Fruit fly (Drosophila melanogaster) whole organism, pupa: Measurements from ENCODE around the gene CG14259.

Source experiments
- CG10348 ChIP-seq: fragments of 200-800 bp; sonication (Bioruptor generic); IDR thresholded peaks from 2 replicates; pipeline ENCODE4 v1.3.6; 2022; ENCODE audit warnings: missing biosample characterization, missing genetic modification characterization
- CG12605 ChIP-seq: fragments of 200-800 bp; sonication (Bioruptor generic); IDR thresholded peaks from 2 replicates; pipeline ENCODE4 v1.3.6; 2022; ENCODE audit warnings: missing biosample characterization, missing genetic modification characterization
- CG13204 ChIP-seq: fragments of 200-800 bp; sonication (Bioruptor generic); optimal IDR thresholded peaks from 2 replicates; lab custom pipeline; 2018; ENCODE audit warnings: missing biosample characterization, mild to moderate bottlenecking, missing genetic modification characterization, moderate library complexity
- CG14655 ChIP-seq: fragments of 200-800 bp; sonication (Bioruptor generic); optimal IDR thresholded peaks from 3 replicates; lab custom pipeline; 2017; ENCODE audit warnings: mild to moderate bottlenecking, missing biosample characterization, missing genetic modification reagents, missing genetic modification characterization
- CG15710 ChIP-seq: fragments of 200-800 bp; sonication (Bioruptor generic); optimal IDR thresholded peaks from 2 replicates; lab custom pipeline; 2018; ENCODE audit warnings: missing biosample characterization, mild to moderate bottlenecking, missing genetic modification characterization, moderate library complexity
- CG17806 ChIP-seq: fragments of 200-800 bp; sonication (Bioruptor generic); optimal IDR thresholded peaks from 2 replicates; lab custom pipeline; 2018; ENCODE audit warnings: missing biosample characterization, mild to moderate bottlenecking, missing genetic modification characterization, moderate library complexity
- CG32121 ChIP-seq: fragments of 200-800 bp; sonication (Bioruptor generic); IDR thresholded peaks from 2 replicates; pipeline ENCODE4 v1.3.6; 2022; ENCODE audit warnings: missing biosample characterization, missing genetic modification characterization
- CG34367 ChIP-seq: fragments of 200-800 bp; sonication (Bioruptor generic); optimal IDR thresholded peaks from 2 replicates; lab custom pipeline; 2018; ENCODE audit warnings: missing biosample characterization, mild to moderate bottlenecking, missing genetic modification characterization
- CG4496 ChIP-seq: fragments of 200-800 bp; sonication (Bioruptor generic); IDR thresholded peaks from 3 replicates; pipeline ENCODE4 v1.3.6; 2022; ENCODE audit warnings: missing biosample characterization, missing genetic modification characterization
- CG8159 ChIP-seq: fragments of 200-800 bp; sonication (Bioruptor generic); optimal IDR thresholded peaks from 3 replicates; lab custom pipeline; 2018; ENCODE audit warnings: missing biosample characterization, mild to moderate bottlenecking, missing genetic modification characterization, moderate library complexity
- CG8301 ChIP-seq: fragments of 200-800 bp; sonication (Bioruptor generic); optimal IDR thresholded peaks from 2 replicates; lab custom pipeline; 2018; ENCODE audit warnings: missing biosample characterization, mild to moderate bottlenecking, missing genetic modification characterization
- CG9948 ChIP-seq: fragments of 200-800 bp; sonication (Bioruptor generic); optimal IDR thresholded peaks from 2 replicates; lab custom pipeline; 2018; ENCODE audit warnings: missing biosample characterization, mild to moderate bottlenecking, missing genetic modification characterization, moderate library complexity
- D1 ChIP-seq: fragments of 200-800 bp; sonication (Bioruptor generic); optimal IDR thresholded peaks from 2 replicates; lab custom pipeline; 2018; ENCODE audit warnings: missing biosample characterization, mild to moderate bottlenecking, missing genetic modification characterization, moderate library complexity
- EcR ChIP-seq: fragments of 200-800 bp; sonication (Bioruptor generic); optimal IDR thresholded peaks from 3 replicates; lab custom pipeline; 2019; ENCODE audit warnings: missing biosample characterization, missing genetic modification characterization, mild to moderate bottlenecking, moderate library complexity, missing genetic modification reagents
- Ets98B ChIP-seq: fragments of 200-800 bp; sonication (Bioruptor generic); IDR thresholded peaks from 2 replicates; pipeline ENCODE4 v1.3.6; 2022; ENCODE audit warnings: missing biosample characterization, missing genetic modification characterization
- Pif1A ChIP-seq: fragments of 200-800 bp; sonication (Bioruptor generic); optimal IDR thresholded peaks from 3 replicates; lab custom pipeline; 2016; ENCODE audit warnings: missing biosample characterization, missing genetic modification characterization
- Pif1B ChIP-seq: fragments of 200-800 bp; sonication (Bioruptor generic); optimal IDR thresholded peaks from 3 replicates; lab custom pipeline; 2016; ENCODE audit warnings: missing biosample characterization, missing genetic modification characterization
- Snoo ChIP-seq: fragments of 200-800 bp; sonication (Bioruptor generic); optimal IDR thresholded peaks from 3 replicates; lab custom pipeline; 2017; ENCODE audit warnings: missing biosample characterization, mild to moderate bottlenecking, missing genetic modification characterization, inconsistent platforms
- fd96Ca ChIP-seq: fragments of 200-800 bp; sonication (Bioruptor generic); IDR thresholded peaks from 3 replicates; pipeline ENCODE4 v1.3.6; 2022; ENCODE audit warnings: missing biosample characterization, missing genetic modification characterization
- gl ChIP-seq: fragments of 200-800 bp; sonication (Bioruptor generic); optimal IDR thresholded peaks from 2 replicates; lab custom pipeline; 2018; ENCODE audit warnings: missing biosample characterization, mild to moderate bottlenecking, missing genetic modification characterization
- rn ChIP-seq: fragments of 200-800 bp; sonication (Bioruptor generic); IDR thresholded peaks from 2 replicates; pipeline ENCODE4 v1.3.6; 2022; ENCODE audit warnings: missing biosample characterization, missing genetic modification characterization

The CG14259 gene

DNA sequence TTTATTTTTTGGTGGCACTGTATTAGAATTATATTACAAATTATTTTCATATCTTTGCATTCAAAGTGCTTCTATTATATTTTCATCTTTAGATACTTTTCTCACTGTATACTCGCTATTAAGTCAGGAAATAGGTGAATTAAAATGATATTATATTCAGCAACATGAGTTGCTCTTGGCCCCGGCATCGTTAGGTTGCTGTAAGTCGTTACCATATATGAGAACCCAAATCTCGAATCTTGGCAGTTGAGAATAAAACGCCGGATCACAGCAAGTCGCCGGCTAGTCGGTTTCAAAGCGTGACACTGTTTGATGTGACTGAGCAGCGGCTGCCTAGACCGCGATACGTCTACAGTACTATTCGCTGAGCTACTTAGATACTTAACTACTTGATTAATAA lies at the start of gene CG14259:
TSS of gene CG14259 (plus strand) at position 301 of the 400 bp plus-strand sequence.
- no peak for TF ChIP-seq CG4496
- TF ChIP-seq Pif1B (GFP tag; lab: Kevin White, UChicago): no peak
- TF ChIP-seq CG10348 (GFP tag; lab: Robert Waterston, UW): no peak
- no peak for TF ChIP-seq CG9948 (tag; lab: Kevin White, UChicago)
- TF ChIP-seq CG32121: no peak
- TF ChIP-seq CG17806 (tag; lab: Kevin White, UChicago): no peak
- TF ChIP-seq D1 (tag; lab: Kevin White, UChicago): no peak

DNA sequence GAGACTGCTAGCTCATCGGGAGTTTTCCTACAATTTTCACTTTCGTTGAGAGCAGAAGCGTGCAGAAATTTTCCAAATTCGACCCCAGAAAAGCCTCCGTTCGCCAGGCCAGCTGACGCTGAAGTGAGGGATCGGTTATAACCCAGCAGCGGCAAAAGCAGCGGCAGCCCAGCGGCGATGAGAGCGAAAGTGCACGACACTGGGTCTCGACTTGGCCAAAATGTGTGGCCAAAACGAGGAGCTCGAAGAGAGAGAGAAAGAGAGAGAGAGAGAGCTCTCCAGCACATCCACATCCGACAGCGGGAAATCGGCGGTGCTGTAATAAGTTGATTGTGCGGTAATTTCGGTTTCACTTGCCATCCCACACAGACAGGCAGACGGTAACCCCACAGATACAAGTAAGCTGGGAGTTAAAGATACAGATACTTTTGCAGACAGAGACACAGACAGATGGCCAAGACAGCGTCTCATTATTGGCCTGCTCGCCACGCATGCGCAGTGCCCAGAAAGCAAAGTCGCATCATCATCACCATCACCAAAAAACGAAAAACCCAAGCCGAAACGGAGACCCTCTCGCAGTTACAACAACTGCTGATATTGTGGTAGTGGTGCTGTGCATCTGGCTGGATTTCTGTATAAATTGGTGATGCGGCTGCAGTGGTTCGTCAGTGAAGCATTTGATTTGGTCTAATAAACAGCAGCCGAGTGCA lies 45.6 kb upstream of the CG14259 start, which contains the start of gene TwdlT:
TSS of gene TwdlT (plus strand) at position 660 of the 710 bp plus-strand sequence.
- TF ChIP-seq CG15710: no peak
- no peak for TF ChIP-seq CG13204 (GFP tag; lab: Kevin White, UChicago)
- TF ChIP-seq CG9948 (tag; lab: Kevin White, UChicago): no peak
- TF ChIP-seq CG8301 (tag; lab: Kevin White, UChicago): no peak
- TF ChIP-seq CG34367: no peak
- TF ChIP-seq CG17806 (tag; lab: Kevin White, UChicago): no peak
- TF ChIP-seq Snoo: peak; percentile 0
- TF ChIP-seq rn: no peak
- TF ChIP-seq Pif1B (GFP tag; lab: Kevin White, UChicago): no peak

DNA sequence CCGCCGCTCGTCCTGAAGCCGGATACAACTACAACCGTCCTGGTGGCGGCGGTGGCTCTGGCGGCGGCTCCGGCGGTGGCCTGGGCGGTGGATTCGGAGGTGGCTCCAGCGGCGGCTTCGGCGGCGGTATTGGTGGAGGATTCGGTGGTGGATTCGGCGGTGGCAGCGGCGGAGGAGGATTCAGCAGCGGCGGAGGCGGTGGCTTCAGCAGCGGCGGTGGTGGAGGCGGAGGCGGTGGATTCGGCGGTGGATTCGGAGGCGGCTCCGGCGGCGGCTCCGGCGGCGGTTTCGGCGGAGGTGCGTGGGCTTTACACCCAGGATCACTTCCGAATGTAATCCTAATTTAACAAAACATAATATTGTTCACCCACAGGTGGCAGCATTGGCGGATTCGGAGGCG lies 44.8 kb upstream of the CG14259 start:
- no peak for TF ChIP-seq Ets98B (GFP tag; lab: Robert Waterston, UW)
- no peak for TF ChIP-seq CG4496
- TF ChIP-seq CG14655 (GFP tag; lab: Kevin White, UChicago): no peak
- TF ChIP-seq fd96Ca (GFP tag; lab: Robert Waterston, UW): no peak
- TF ChIP-seq CG12605 (GFP tag; lab: Robert Waterston, UW): no peak
- no peak for TF ChIP-seq gl (tag; lab: Kevin White, UChicago)
- TF ChIP-seq CG34367: no peak
- no peak for TF ChIP-seq CG32121
- no peak for TF ChIP-seq CG9948 (tag; lab: Kevin White, UChicago)
- no peak for TF ChIP-seq rn
- no peak for TF ChIP-seq CG8301 (tag; lab: Kevin White, UChicago)
- no peak for TF ChIP-seq CG8159 (tag; lab: Kevin White, UChicago)
- no peak for TF ChIP-seq Snoo
- TF ChIP-seq CG17806 (tag; lab: Kevin White, UChicago): no peak
- no peak for TF ChIP-seq EcR (GFP tag; lab: Kevin White, UChicago)

DNA sequence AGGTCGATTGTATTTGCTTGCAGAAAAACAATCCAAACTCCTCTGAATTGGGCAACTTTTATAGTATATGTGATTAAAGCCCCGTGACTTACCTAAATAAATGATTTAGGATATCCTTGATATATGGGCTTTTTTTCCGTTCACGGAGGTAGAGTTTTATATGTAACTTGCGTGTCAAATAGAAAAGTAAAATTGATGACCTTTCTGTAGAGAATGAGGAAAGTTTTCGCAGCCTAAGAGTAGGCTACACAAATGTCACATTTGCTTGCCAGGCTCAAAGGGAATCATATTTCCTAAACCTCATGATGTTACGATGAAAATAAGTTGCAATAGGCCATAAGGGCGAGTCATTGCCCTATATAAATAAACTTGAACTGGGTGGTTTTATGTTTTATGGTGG lies 38.2 kb upstream of the CG14259 start:
- TF ChIP-seq CG10348 (GFP tag; lab: Robert Waterston, UW): no peak
- no peak for TF ChIP-seq CG14655 (GFP tag; lab: Kevin White, UChicago)
- no peak for TF ChIP-seq CG32121

DNA sequence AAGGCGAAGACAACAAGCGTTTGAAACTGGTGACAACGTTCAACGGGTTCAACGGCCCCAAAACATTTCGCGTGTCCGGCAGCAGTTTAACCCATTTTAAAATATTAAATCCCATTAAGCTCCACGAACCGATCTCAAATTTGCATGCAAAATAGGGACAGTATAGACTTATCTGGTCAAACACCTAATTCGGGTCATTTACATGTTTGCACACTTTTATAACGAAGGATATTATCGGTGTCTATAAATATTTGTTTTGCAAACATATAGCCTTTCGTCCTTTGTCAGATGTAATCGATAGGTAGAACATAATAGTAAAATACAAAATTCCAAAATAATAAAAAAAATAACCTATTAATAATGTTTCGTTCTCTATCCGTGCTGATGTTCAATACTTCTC lies 32.4 kb upstream of the CG14259 start, which contains the start of gene CG34292:
TSS of gene CG34292 (plus strand) at position 301 of the 400 bp plus-strand sequence.
- TF ChIP-seq Snoo (no peak), CG13204 (GFP tag; lab: Kevin White, UChicago) (no peak), CG4496 (no peak), CG8159 (tag; lab: Kevin White, UChicago) (no peak), Pif1A (GFP tag; lab: Kevin White, UChicago) (no peak), CG10348 (GFP tag; lab: Robert Waterston, UW) (no peak), CG34367 (no peak), CG12605 (GFP tag; lab: Robert Waterston, UW) (no peak), CG9948 (tag; lab: Kevin White, UChicago) (no peak), rn (no peak), fd96Ca (GFP tag; lab: Robert Waterston, UW) (no peak), CG8301 (tag; lab: Kevin White, UChicago) (no peak)
- TF ChIP-seq, all 21 proteins: peak for 0

DNA sequence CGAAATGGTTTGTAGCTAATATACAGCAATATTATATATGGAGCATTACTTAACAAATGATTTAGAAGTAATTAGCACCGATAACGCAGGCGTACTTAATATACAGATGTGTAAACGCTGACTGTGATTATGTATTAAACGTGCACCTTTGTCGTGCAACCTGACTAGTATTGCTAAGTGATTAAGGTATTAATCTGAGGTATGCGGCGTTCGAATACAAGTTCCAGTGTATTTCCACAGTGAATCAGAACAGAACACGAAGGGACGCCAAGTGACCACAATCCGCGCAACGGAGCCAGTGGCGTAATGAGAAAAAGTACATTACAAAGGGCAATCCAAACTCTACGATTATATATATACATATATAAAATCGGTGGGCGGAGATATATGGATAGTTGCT lies 30.2 kb upstream of the CG14259 start, which contains the start of gene Nep5:
TSS of gene Nep5 (minus strand) at position 101 of the 400 bp plus-strand sequence.
- TF ChIP-seq CG10348 (GFP tag; lab: Robert Waterston, UW): no peak
- TF ChIP-seq CG12605 (GFP tag; lab: Robert Waterston, UW): no peak
- no peak for TF ChIP-seq Ets98B (GFP tag; lab: Robert Waterston, UW)
- no peak for TF ChIP-seq CG15710
- TF ChIP-seq Pif1A (GFP tag; lab: Kevin White, UChicago): no peak
- no peak for TF ChIP-seq CG34367
- TF ChIP-seq Snoo: no peak
- TF ChIP-seq gl (tag; lab: Kevin White, UChicago): no peak
- TF ChIP-seq CG8159 (tag; lab: Kevin White, UChicago): no peak

DNA sequence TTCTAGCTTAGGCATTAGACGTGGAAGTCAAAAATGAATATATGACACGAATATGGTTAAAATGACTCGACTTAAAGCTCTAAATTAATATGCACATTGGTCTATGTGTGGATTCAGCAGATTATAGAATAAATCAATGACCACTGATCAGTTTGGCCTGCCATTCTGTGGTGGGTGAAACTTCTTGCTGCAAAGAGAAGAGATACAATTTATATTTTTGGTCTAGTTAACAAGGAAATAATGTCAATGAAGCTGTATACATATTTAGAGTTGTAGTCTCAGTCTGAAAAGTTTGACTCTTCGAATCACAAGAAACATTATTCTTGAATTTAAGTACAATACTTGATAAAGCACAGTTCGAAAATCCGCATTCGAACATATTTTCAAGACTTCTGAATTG lies 29.2 kb upstream of the CG14259 start, which contains the start of gene CG43935:
TSS of gene CG43935 (plus strand) at position 301 of the 400 bp plus-strand sequence.
- TF ChIP-seq CG17806 (tag; lab: Kevin White, UChicago) (no peak), EcR (GFP tag; lab: Kevin White, UChicago) (no peak), gl (tag; lab: Kevin White, UChicago) (no peak), rn (no peak), CG34367 (no peak), CG9948 (tag; lab: Kevin White, UChicago) (no peak), CG8301 (tag; lab: Kevin White, UChicago) (no peak), CG15710 (no peak), fd96Ca (GFP tag; lab: Robert Waterston, UW) (no peak), CG4496 (no peak), Pif1A (GFP tag; lab: Kevin White, UChicago) (no peak), D1 (tag; lab: Kevin White, UChicago) (no peak), CG14655 (GFP tag; lab: Kevin White, UChicago) (no peak), Ets98B (GFP tag; lab: Robert Waterston, UW) (no peak), CG13204 (GFP tag; lab: Kevin White, UChicago) (no peak), CG10348 (GFP tag; lab: Robert Waterston, UW) (no peak), CG8159 (tag; lab: Kevin White, UChicago) (no peak), CG32121 (no peak), Snoo (no peak)
